Fruit fly (Drosophila melanogaster) whole organism, pupa: ENCODE results near the gene CG7246.

Experiments used
- CG10348 ChIP-seq: fragments of 200-800 bp; sonication (Bioruptor generic); IDR thresholded peaks from 2 replicates; pipeline ENCODE4 v1.3.6; 2022; ENCODE audit warnings: missing biosample characterization, missing genetic modification characterization
- CG12605 ChIP-seq: fragments of 200-800 bp; sonication (Bioruptor generic); IDR thresholded peaks from 2 replicates; pipeline ENCODE4 v1.3.6; 2022; ENCODE audit warnings: missing biosample characterization, missing genetic modification characterization
- CG13204 ChIP-seq: fragments of 200-800 bp; sonication (Bioruptor generic); optimal IDR thresholded peaks from 2 replicates; lab custom pipeline; 2018; ENCODE audit warnings: missing biosample characterization, mild to moderate bottlenecking, missing genetic modification characterization, moderate library complexity
- CG14655 ChIP-seq: fragments of 200-800 bp; sonication (Bioruptor generic); optimal IDR thresholded peaks from 3 replicates; lab custom pipeline; 2017; ENCODE audit warnings: mild to moderate bottlenecking, missing biosample characterization, missing genetic modification reagents, missing genetic modification characterization
- CG15710 ChIP-seq: fragments of 200-800 bp; sonication (Bioruptor generic); optimal IDR thresholded peaks from 2 replicates; lab custom pipeline; 2018; ENCODE audit warnings: missing biosample characterization, mild to moderate bottlenecking, missing genetic modification characterization, moderate library complexity
- CG17806 ChIP-seq: fragments of 200-800 bp; sonication (Bioruptor generic); optimal IDR thresholded peaks from 2 replicates; lab custom pipeline; 2018; ENCODE audit warnings: missing biosample characterization, mild to moderate bottlenecking, missing genetic modification characterization, moderate library complexity
- CG32121 ChIP-seq: fragments of 200-800 bp; sonication (Bioruptor generic); IDR thresholded peaks from 2 replicates; pipeline ENCODE4 v1.3.6; 2022; ENCODE audit warnings: missing biosample characterization, missing genetic modification characterization
- CG34367 ChIP-seq: fragments of 200-800 bp; sonication (Bioruptor generic); optimal IDR thresholded peaks from 2 replicates; lab custom pipeline; 2018; ENCODE audit warnings: missing biosample characterization, mild to moderate bottlenecking, missing genetic modification characterization
- CG4496 ChIP-seq: fragments of 200-800 bp; sonication (Bioruptor generic); IDR thresholded peaks from 3 replicates; pipeline ENCODE4 v1.3.6; 2022; ENCODE audit warnings: missing biosample characterization, missing genetic modification characterization
- CG8159 ChIP-seq: fragments of 200-800 bp; sonication (Bioruptor generic); optimal IDR thresholded peaks from 3 replicates; lab custom pipeline; 2018; ENCODE audit warnings: missing biosample characterization, mild to moderate bottlenecking, missing genetic modification characterization, moderate library complexity
- CG8301 ChIP-seq: fragments of 200-800 bp; sonication (Bioruptor generic); optimal IDR thresholded peaks from 2 replicates; lab custom pipeline; 2018; ENCODE audit warnings: missing biosample characterization, mild to moderate bottlenecking, missing genetic modification characterization
- CG9948 ChIP-seq: fragments of 200-800 bp; sonication (Bioruptor generic); optimal IDR thresholded peaks from 2 replicates; lab custom pipeline; 2018; ENCODE audit warnings: missing biosample characterization, mild to moderate bottlenecking, missing genetic modification characterization, moderate library complexity
- D1 ChIP-seq: fragments of 200-800 bp; sonication (Bioruptor generic); optimal IDR thresholded peaks from 2 replicates; lab custom pipeline; 2018; ENCODE audit warnings: missing biosample characterization, mild to moderate bottlenecking, missing genetic modification characterization, moderate library complexity
- EcR ChIP-seq: fragments of 200-800 bp; sonication (Bioruptor generic); optimal IDR thresholded peaks from 3 replicates; lab custom pipeline; 2019; ENCODE audit warnings: missing biosample characterization, missing genetic modification characterization, mild to moderate bottlenecking, moderate library complexity, missing genetic modification reagents
- Ets98B ChIP-seq: fragments of 200-800 bp; sonication (Bioruptor generic); IDR thresholded peaks from 2 replicates; pipeline ENCODE4 v1.3.6; 2022; ENCODE audit warnings: missing biosample characterization, missing genetic modification characterization
- Pif1A ChIP-seq: fragments of 200-800 bp; sonication (Bioruptor generic); optimal IDR thresholded peaks from 3 replicates; lab custom pipeline; 2016; ENCODE audit warnings: missing biosample characterization, missing genetic modification characterization
- Pif1B ChIP-seq: fragments of 200-800 bp; sonication (Bioruptor generic); optimal IDR thresholded peaks from 3 replicates; lab custom pipeline; 2016; ENCODE audit warnings: missing biosample characterization, missing genetic modification characterization
- Snoo ChIP-seq: fragments of 200-800 bp; sonication (Bioruptor generic); optimal IDR thresholded peaks from 3 replicates; lab custom pipeline; 2017; ENCODE audit warnings: missing biosample characterization, mild to moderate bottlenecking, missing genetic modification characterization, inconsistent platforms
- fd96Ca ChIP-seq: fragments of 200-800 bp; sonication (Bioruptor generic); IDR thresholded peaks from 3 replicates; pipeline ENCODE4 v1.3.6; 2022; ENCODE audit warnings: missing biosample characterization, missing genetic modification characterization
- gl ChIP-seq: fragments of 200-800 bp; sonication (Bioruptor generic); optimal IDR thresholded peaks from 2 replicates; lab custom pipeline; 2018; ENCODE audit warnings: missing biosample characterization, mild to moderate bottlenecking, missing genetic modification characterization
- rn ChIP-seq: fragments of 200-800 bp; sonication (Bioruptor generic); IDR thresholded peaks from 2 replicates; pipeline ENCODE4 v1.3.6; 2022; ENCODE audit warnings: missing biosample characterization, missing genetic modification characterization

Gene CG7246

DNA sequence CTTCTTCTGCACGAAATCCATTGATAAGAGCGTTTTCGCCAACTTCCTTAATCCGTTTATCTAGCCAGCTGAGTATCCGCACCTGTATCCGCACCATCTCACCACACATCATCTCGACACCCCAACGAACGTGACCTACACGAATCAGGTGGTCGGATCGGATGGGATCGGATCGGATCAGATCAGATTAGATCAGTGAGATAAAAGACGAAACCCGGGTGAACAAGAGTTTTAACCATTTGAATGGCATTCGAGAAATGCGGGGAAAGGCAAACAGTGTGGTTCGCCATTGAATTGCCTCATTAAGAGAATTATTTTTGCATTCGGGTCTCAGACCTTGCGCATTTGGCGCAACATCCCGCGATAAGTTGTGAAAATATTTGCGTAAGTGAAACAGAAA, 36.0 kb downstream of the CG7246 start:
- no peak for TF ChIP-seq Pif1A (GFP tag; lab: Kevin White, UChicago)
- no peak for TF ChIP-seq CG8159 (tag; lab: Kevin White, UChicago)
- no peak for TF ChIP-seq CG9948 (tag; lab: Kevin White, UChicago)

dm6 chrX:9043711-9044505, 36.9 kb downstream of the CG7246 start:
- TF ChIP-seq CG32121 (GFP tag; lab: Robert Waterston, UW) (peak; percentile 84), CG15710 (tag; lab: Kevin White, UChicago) (no peak), rn (GFP tag; lab: Robert Waterston, UW) (no peak), Ets98B (GFP tag; lab: Robert Waterston, UW) (peak; percentile 57; the same call in 1 of the 2 replicates), CG10348 (GFP tag; lab: Robert Waterston, UW) (no peak), gl (tag; lab: Kevin White, UChicago) (no peak), Pif1A (GFP tag; lab: Kevin White, UChicago) (no peak), CG4496 (GFP tag; lab: Robert Waterston, UW) (peak; percentile 62), fd96Ca (peak; percentile 36; the same call in 1 of the 3 replicates), CG34367 (tag; lab: Kevin White, UChicago) (no peak), Pif1B (no peak), CG8159 (tag; lab: Kevin White, UChicago) (no peak), EcR (GFP tag; lab: Kevin White, UChicago) (no peak)

DNA sequence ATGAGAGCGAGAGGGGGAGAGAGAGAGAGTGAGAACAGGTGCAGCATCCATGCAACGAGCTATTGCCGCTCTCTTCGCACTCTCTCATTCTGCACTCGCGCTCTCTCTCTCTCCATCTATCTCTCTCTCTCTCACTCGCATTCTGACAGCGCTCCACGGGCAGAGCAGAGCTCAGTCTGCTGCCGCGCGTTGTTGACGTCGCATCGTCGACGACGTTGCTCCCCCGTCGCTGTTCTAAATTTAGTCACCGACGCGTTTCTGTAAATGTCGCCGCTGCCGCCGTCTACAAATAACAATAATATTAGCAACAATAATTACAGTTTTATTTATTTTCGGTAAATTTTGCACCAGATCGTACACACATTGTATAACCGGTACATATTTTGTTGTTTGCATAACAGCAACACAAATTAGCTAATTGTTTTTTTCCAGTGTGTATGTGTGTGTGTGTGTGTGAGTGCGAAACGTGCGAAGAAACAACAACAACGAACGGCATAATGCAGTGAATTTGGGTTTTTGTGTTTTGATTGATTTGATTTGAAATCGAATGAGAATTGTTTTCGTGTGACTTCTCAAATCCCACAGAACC, 38.3 kb downstream of the CG7246 start:
- peak; percentile 32 for TF ChIP-seq CG14655 (GFP tag; lab: Kevin White, UChicago)
- TF ChIP-seq Pif1A (GFP tag; lab: Kevin White, UChicago) = peak; percentile 33
- TF ChIP-seq CG13204 = peak; percentile 96
- peak; percentile 38 for TF ChIP-seq CG8301 (tag; lab: Kevin White, UChicago)
- TF ChIP-seq CG12605 (GFP tag; lab: Robert Waterston, UW) = peak; percentile 23; the same call in 1 of the 2 replicates
- TF ChIP-seq CG8159 (tag; lab: Kevin White, UChicago) = no peak
- TF ChIP-seq CG15710 (tag; lab: Kevin White, UChicago) = peak; percentile 0
- no peak for TF ChIP-seq gl (tag; lab: Kevin White, UChicago)
- no peak for TF ChIP-seq CG10348 (GFP tag; lab: Robert Waterston, UW)
- peak; percentile 53; the same call in 1 of the 3 replicates for TF ChIP-seq CG4496 (GFP tag; lab: Robert Waterston, UW)
- TF ChIP-seq rn (GFP tag; lab: Robert Waterston, UW) = no peak
- TF ChIP-seq CG17806 (tag; lab: Kevin White, UChicago) = peak; percentile 8
- TF ChIP-seq EcR (GFP tag; lab: Kevin White, UChicago) = peak; percentile 37
- no peak; the same call in none of the 2 replicates for TF ChIP-seq CG32121 (GFP tag; lab: Robert Waterston, UW)
- peak; percentile 15; the same call in 1 of the 3 replicates for TF ChIP-seq fd96Ca
- no peak for TF ChIP-seq Snoo (tag; lab: Kevin White, UChicago)
- TF ChIP-seq Pif1B = no peak
- peak; percentile 30; the same call in 1 of the 2 replicates for TF ChIP-seq Ets98B (GFP tag; lab: Robert Waterston, UW)
- TF ChIP-seq D1 (tag; lab: Kevin White, UChicago) = no peak
- peak; percentile 11 for TF ChIP-seq CG34367 (tag; lab: Kevin White, UChicago)
- TF ChIP-seq CG9948 (tag; lab: Kevin White, UChicago) = no peak
- TF ChIP-seq, all 21 proteins: peak for 12

dm6 chrX:9041789-9042456, 38.9 kb downstream of the CG7246 start:
- TF ChIP-seq CG4496 (GFP tag; lab: Robert Waterston, UW) = peak; percentile 49; the same call in 2 of the 3 replicates
- no peak for TF ChIP-seq CG17806 (tag; lab: Kevin White, UChicago)
- TF ChIP-seq CG9948 (tag; lab: Kevin White, UChicago) = peak; percentile 10
- no peak for TF ChIP-seq CG12605 (GFP tag; lab: Robert Waterston, UW)
- peak; percentile 38 for TF ChIP-seq CG8159 (tag; lab: Kevin White, UChicago)
- TF ChIP-seq Pif1B = peak; percentile 54
- no peak for TF ChIP-seq Snoo (tag; lab: Kevin White, UChicago)
- TF ChIP-seq D1 (tag; lab: Kevin White, UChicago) = no peak
- TF ChIP-seq Ets98B (GFP tag; lab: Robert Waterston, UW) = no peak; the same call in 1 of the 2 replicates
- TF ChIP-seq CG13204 = no peak
- no peak for TF ChIP-seq gl (tag; lab: Kevin White, UChicago)
- TF ChIP-seq CG8301 (tag; lab: Kevin White, UChicago) = peak; percentile 60
- peak; percentile 34 for TF ChIP-seq Pif1A (GFP tag; lab: Kevin White, UChicago)
- peak; percentile 35 for TF ChIP-seq CG15710 (tag; lab: Kevin White, UChicago)
- no peak for TF ChIP-seq CG34367 (tag; lab: Kevin White, UChicago)
- peak; percentile 79 for TF ChIP-seq CG14655 (GFP tag; lab: Kevin White, UChicago)
- peak; percentile 47 for TF ChIP-seq CG32121 (GFP tag; lab: Robert Waterston, UW)

dm6 chrX:9040855-9041254, 40.0 kb downstream of the CG7246 start:
- TF ChIP-seq CG10348 (GFP tag; lab: Robert Waterston, UW) (no peak), gl (tag; lab: Kevin White, UChicago) (no peak)
- TF ChIP-seq, all 21 proteins: peak for 0
